Worm (Caenorhabditis elegans) whole organism, L3 larva: ENCODE measurements around the gene fbxa-134.

Experiments used
- ceh-16 ChIP-seq: sonication (generic microtip); optimal IDR thresholded peaks from 2 replicates; lab custom pipeline; 2017; ENCODE audit warnings: missing biosample characterization, missing genetic modification characterization
- nhr-77 ChIP-seq: fragments of 150-350 bp; optimal IDR thresholded peaks from 2 replicates; lab custom pipeline; 2014; ENCODE audit warnings: missing biosample characterization, missing genetic modification characterization
- skn-1 ChIP-seq: fragments of 150-350 bp; optimal IDR thresholded peaks from 2 replicates; lab custom pipeline; 2014; ENCODE audit warnings: missing biosample characterization, missing genetic modification characterization

DNA sequence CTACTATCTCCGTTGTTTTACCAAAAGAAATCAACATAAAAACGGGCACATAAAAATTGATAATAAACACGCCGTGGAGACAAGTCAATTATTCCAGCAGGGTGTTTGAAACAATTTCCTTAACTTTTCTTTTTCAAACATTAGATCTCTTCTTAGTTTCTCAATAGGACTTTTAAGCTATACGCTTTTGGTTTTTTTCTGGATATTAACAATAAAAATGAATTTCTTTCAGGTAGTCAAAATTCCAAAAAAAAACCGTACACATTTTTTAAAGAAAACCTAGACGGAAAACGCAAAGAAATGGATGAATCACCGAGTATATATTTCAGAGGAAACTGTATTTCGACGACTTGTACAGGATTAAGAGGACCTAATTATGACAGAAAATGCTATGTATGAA is 21.3 kb downstream of the fbxa-134 start, which contains the start of gene fbxa-185:
- TF ChIP-seq nhr-77 (tag; lab: Kevin White, UChicago) = no peak
- no peak for TF ChIP-seq ceh-16
- TF ChIP-seq skn-1 (tag; lab: Kevin White, UChicago) = no peak
